Worm (Caenorhabditis elegans): ENCODE measurements around the gene Y51H7C.12.

Gene Y51H7C.12

ce11 chrII:1441479-1441878 lies 5.1 kb downstream of the Y51H7C.12 start:
- TF ChIP-seq nhr-19 (GFP tag; conservative IDR thresholded peaks at IDR 0.05) (no peak), efl-1 (optimal IDR thresholded peaks at IDR 0.05) (no peak), efl-1 (GFP tag; optimal IDR thresholded peaks at IDR 0.05 in 1 of 2) (peak in 1 of 2 experiments; percentile 41)

- TF ChIP-seq hlh-17 (GFP tag; optimal IDR thresholded peaks at IDR 0.05; ENCODE audit: borderline replicate concordance) = no peak
- TF ChIP-seq ces-1 (GFP tag; optimal IDR thresholded peaks at IDR 0.05) = no peak
- TF ChIP-seq elt-3 (tag; optimal IDR thresholded peaks at IDR 0.05) = no peak
- no peak for TF ChIP-seq isw-1 (GFP tag; IDR thresholded peaks at IDR 0.05)
- TF ChIP-seq rnt-1 (tag; optimal IDR thresholded peaks at IDR 0.05) = no peak
Observed at ce11 chrII:1438336-1438589, 8.3 kb downstream of the Y51H7C.12 start, which contains the start of gene Y51H7C.3. Gene Y51H7C.3, plus strand, starts transcription at chrII:1438490.

ce11 chrII:1437449-1438335 lies 8.9 kb downstream of the Y51H7C.12 start, which contains the start of gene nol-6:
Gene nol-6, minus strand, starts transcription at chrII:1437499.
- TF ChIP-seq lin-14 (GFP tag; optimal IDR thresholded peaks at IDR 0.05) (no peak), aha-1 (tag; optimal IDR thresholded peaks at IDR 0.05) (no peak), unc-30 (tag; optimal IDR thresholded peaks at IDR 0.05) (no peak), nhr-77 (tag; optimal IDR thresholded peaks at IDR 0.05) (peak; percentile 9), lin-39 (tag; optimal IDR thresholded peaks at IDR 0.05) (peak; percentile 23), pqm-1 (tag; optimal IDR thresholded peaks at IDR 0.05) (no peak), hpl-2 (GFP tag; optimal IDR thresholded peaks at IDR 0.05) (no peak), nhr-237 (tag; optimal IDR thresholded peaks at IDR 0.05) (no peak), skn-1 (tag; optimal IDR thresholded peaks at IDR 0.05) (peak; percentile 62), nhr-20 (tag; optimal IDR thresholded peaks at IDR 0.05) (peak; percentile 67), vab-15 (tag; optimal IDR thresholded peaks at IDR 0.05) (no peak), sptf-1 (tag; optimal IDR thresholded peaks at IDR 0.05) (no peak), mdl-1 (tag; optimal IDR thresholded peaks at IDR 0.05) (peak in 1 of 2 experiments; percentile 10), nhr-47 (tag; optimal IDR thresholded peaks at IDR 0.05) (no peak), egl-27 (tag; optimal IDR thresholded peaks at IDR 0.05) (no peak), snu-23 (GFP tag; optimal IDR thresholded peaks at IDR 0.05) (peak; percentile 53), lin-15B (tag; optimal IDR thresholded peaks at IDR 0.05) (peak; percentile 26), unc-130 (tag; optimal IDR thresholded peaks at IDR 0.05) (peak; percentile 19), ceh-63 (GFP tag; optimal IDR thresholded peaks at IDR 0.05) (no peak), alr-1 (tag; optimal IDR thresholded peaks at IDR 0.05; ENCODE audit: borderline replicate concordance) (no peak), nhr-85 (tag) (peak; percentile 56), lir-3 (tag; optimal IDR thresholded peaks at IDR 0.05; ENCODE audit: poor library complexity) (no peak), ets-5 (GFP tag; IDR thresholded peaks at IDR 0.05) (no peak), C16A3.4 (tag; optimal IDR thresholded peaks at IDR 0.05) (no peak), C34B4.2 (tag; optimal IDR thresholded peaks at IDR 0.05) (no peak), mep-1 (tag; optimal IDR thresholded peaks at IDR 0.05) (no peak), tlp-1 (tag; optimal IDR thresholded peaks at IDR 0.05) (no peak), fkh-8 (tag; optimal IDR thresholded peaks at IDR 0.05) (no peak), aly-2 (tag; optimal IDR thresholded peaks at IDR 0.05) (no peak), zip-4 (GFP tag; optimal IDR thresholded peaks at IDR 0.05) (no peak), ztf-4 (tag; optimal IDR thresholded peaks at IDR 0.05) (no peak), grh-1 (GFP tag; IDR thresholded peaks at IDR 0.05) (no peak), nhr-76 (tag; optimal IDR thresholded peaks at IDR 0.05) (no peak), sup-37 (GFP tag; optimal IDR thresholded peaks at IDR 0.05) (no peak), mef-2 (tag; optimal IDR thresholded peaks at IDR 0.05) (no peak), nhr-19 (GFP tag; conservative IDR thresholded peaks at IDR 0.05) (no peak), efl-3 (GFP tag; optimal IDR thresholded peaks at IDR 0.05) (no peak), Y116A8C.19 (tag; optimal IDR thresholded peaks at IDR 0.05; ENCODE audit: borderline replicate concordance) (no peak), blmp-1 (tag; optimal IDR thresholded peaks at IDR 0.05) (peak; percentile 30), elt-3 (tag; optimal IDR thresholded peaks at IDR 0.05) (peak in 1 of 6 experiments; percentile 13), dpl-1 (GFP tag; optimal IDR thresholded peaks at IDR 0.05) (peak; percentile 82 to 94 (median 92)), efl-1 (optimal IDR thresholded peaks at IDR 0.05) (peak; percentile 92 to 93), efl-1 (GFP tag; optimal IDR thresholded peaks at IDR 0.05 in 1 of 2) (peak; percentile 92 to 99)
